Fruit fly (Drosophila melanogaster) whole organism, embryonic: ENCODE results near the gene CG32428.

Experiments
- BEAF-32 ChIP-seq: fragments of 200-800 bp; sonication (Bioruptor generic); optimal IDR thresholded peaks from 3 replicates; lab custom pipeline; 2017; ENCODE audit warnings: missing biosample characterization, missing genetic modification characterization, mild to moderate bottlenecking, moderate library complexity, missing genetic modification reagents
- Bteb2 ChIP-seq: fragments of 200-800 bp; sonication (Bioruptor generic); optimal IDR thresholded peaks from 2 replicates; lab custom pipeline; 2016; ENCODE audit warnings: missing biosample characterization, missing genetic modification characterization
- CG10366 ChIP-seq: fragments of 200-800 bp; sonication (Bioruptor generic); IDR thresholded peaks from 2 replicates; pipeline ENCODE4 v1.3.6; 2022; ENCODE audit warnings: missing biosample characterization, missing genetic modification characterization
- CG11723 ChIP-seq: fragments of 200-800 bp; sonication (Bioruptor generic); optimal IDR thresholded peaks from 2 replicates; lab custom pipeline; 2017; ENCODE audit warnings: missing biosample characterization, mild to moderate bottlenecking, missing genetic modification characterization
- CG12769 ChIP-seq: fragments of 200-800 bp; sonication (Bioruptor generic); optimal IDR thresholded peaks from 2 replicates; lab custom pipeline; 2019; ENCODE audit warnings: missing biosample characterization, mild to moderate bottlenecking, missing genetic modification characterization, moderate library complexity
- CG12942 ChIP-seq: fragments of 200-800 bp; sonication (Bioruptor generic); optimal IDR thresholded peaks from 3 replicates; lab custom pipeline; 2016; ENCODE audit warnings: missing biosample characterization, missing genetic modification characterization
- CG14965 ChIP-seq: fragments of 200-800 bp; sonication (Bioruptor generic); optimal IDR thresholded peaks from 2 replicates; lab custom pipeline; 2016; ENCODE audit warnings: missing biosample characterization, missing genetic modification characterization, borderline replicate concordance
- CG15601 ChIP-seq: fragments of 200-800 bp; sonication (Bioruptor generic); optimal IDR thresholded peaks from 3 replicates; lab custom pipeline; 2019; ENCODE audit warnings: missing biosample characterization, mild to moderate bottlenecking, missing genetic modification characterization, moderate library complexity
- CG17612 ChIP-seq: fragments of 200-800 bp; sonication (Bioruptor generic); IDR thresholded peaks from 2 replicates; pipeline ENCODE4 v1.3.6; 2022; ENCODE audit warnings: missing biosample characterization, missing genetic modification characterization
- CG17802 ChIP-seq: fragments of 200-800 bp; sonication (Bioruptor generic); optimal IDR thresholded peaks from 2 replicates; lab custom pipeline; 2018; ENCODE audit warnings: missing biosample characterization, mild to moderate bottlenecking, missing genetic modification characterization, moderate library complexity
- CG17912 ChIP-seq: fragments of 200-800 bp; sonication (Bioruptor generic); optimal IDR thresholded peaks from 2 replicates; lab custom pipeline; 2018; ENCODE audit warnings: missing biosample characterization, mild to moderate bottlenecking, missing genetic modification characterization
- CG30431 ChIP-seq: fragments of 200-800 bp; sonication (Bioruptor generic); optimal IDR thresholded peaks from 2 replicates; lab custom pipeline; 2017; ENCODE audit warnings: missing biosample characterization, missing genetic modification characterization
- CG31441 ChIP-seq: fragments of 200-800 bp; sonication (Bioruptor generic); IDR thresholded peaks from 2 replicates; pipeline ENCODE4 v1.3.6; 2022; ENCODE audit warnings: missing biosample characterization, missing genetic modification characterization
- CG43689 ChIP-seq: fragments of 200-800 bp; sonication (Bioruptor generic); IDR thresholded peaks from 2 replicates; pipeline ENCODE4 v1.3.6; 2022; ENCODE audit warnings: missing biosample characterization, missing genetic modification characterization
- CG6689 ChIP-seq: fragments of 200-800 bp; sonication (Bioruptor generic); IDR thresholded peaks from 2 replicates; pipeline ENCODE4 v1.3.6; 2022; ENCODE audit warnings: missing biosample characterization, missing genetic modification characterization
- CG7556 ChIP-seq: fragments of 200-800 bp; sonication (Bioruptor generic); optimal IDR thresholded peaks from 2 replicates; lab custom pipeline; 2017; ENCODE audit warnings: missing biosample characterization, mild to moderate bottlenecking, missing genetic modification characterization
- CG8388 ChIP-seq: fragments of 200-800 bp; sonication (Bioruptor generic); optimal IDR thresholded peaks from 2 replicates; lab custom pipeline; 2019; ENCODE audit warnings: missing biosample characterization, mild to moderate bottlenecking, missing genetic modification characterization, moderate library complexity
- CG9797 ChIP-seq: fragments of 200-800 bp; sonication (Bioruptor generic); optimal IDR thresholded peaks from 3 replicates; lab custom pipeline; 2018; ENCODE audit warnings: missing biosample characterization, mild to moderate bottlenecking, missing genetic modification characterization
- Dad ChIP-seq: fragments of 200-800 bp; sonication (Bioruptor generic); optimal IDR thresholded peaks from 3 replicates; lab custom pipeline; 2016; ENCODE audit warnings: missing biosample characterization, missing genetic modification characterization
- Dek ChIP-seq: fragments of 200-800 bp; sonication (Bioruptor generic); optimal IDR thresholded peaks from 3 replicates; lab custom pipeline; 2019; ENCODE audit warnings: missing biosample characterization, mild to moderate bottlenecking, missing genetic modification characterization, moderate library complexity
- Dfd ChIP-seq, 2 experiments: fragments of >200 bp; optimal IDR thresholded peaks; 2 replicates each; lab custom pipeline; 2017; ENCODE audit warnings: missing biosample characterization in 2 of 2, missing genetic modification characterization in 2 of 2
- Jarid2 ChIP-seq: fragments of 200-800 bp; sonication (Bioruptor generic); optimal IDR thresholded peaks from 3 replicates; lab custom pipeline; 2017; ENCODE audit warnings: mild to moderate bottlenecking, missing biosample characterization, missing genetic modification reagents, missing genetic modification characterization
- Lim3 ChIP-seq: fragments of 200-800 bp; sonication (Bioruptor generic); IDR thresholded peaks from 2 replicates; pipeline ENCODE4 v1.3.6; 2022; ENCODE audit warnings: missing biosample characterization, missing genetic modification characterization
- Scr ChIP-seq: fragments of 200-800 bp; sonication (Bioruptor generic); IDR thresholded peaks from 2 replicates; pipeline ENCODE4 v1.3.6; 2022; ENCODE audit warnings: missing biosample characterization, missing genetic modification characterization; ENCODE audit not compliant: partially characterized antibody
- Sry-β ChIP-seq: fragments of 200-800 bp; sonication (Bioruptor generic); optimal IDR thresholded peaks from 2 replicates; lab custom pipeline; 2018; ENCODE audit warnings: missing biosample characterization, mild to moderate bottlenecking, missing genetic modification characterization, moderate library complexity
- Ssrp ChIP-seq: fragments of 200-800 bp; sonication (Bioruptor generic); optimal IDR thresholded peaks from 2 replicates; lab custom pipeline; 2018; ENCODE audit warnings: missing biosample characterization, mild to moderate bottlenecking, missing genetic modification characterization, moderate library complexity
- Tbp ChIP-seq: fragments of >200 bp; optimal IDR thresholded peaks from 2 replicates; lab custom pipeline; 2018; ENCODE audit warnings: missing biosample characterization, missing genetic modification characterization
- Trl ChIP-seq, 3 experiments: fragments of >200 bp in 2 of 3; fragments of 200-800 bp in 1 of 3; sonication (Bioruptor generic) in 1 of 3; optimal IDR thresholded peaks; 2 replicates in 1 of 3; 3 replicates in 2 of 3; lab custom pipeline; 2016 to 2017; ENCODE audit warnings: missing biosample characterization in 1 of 3, missing genetic modification characterization in 1 of 3
- bigmax ChIP-seq: fragments of 200-800 bp; sonication (Bioruptor generic); optimal IDR thresholded peaks from 2 replicates; lab custom pipeline; 2018; ENCODE audit warnings: missing biosample characterization, mild to moderate bottlenecking, missing genetic modification characterization
- bsh ChIP-seq, 2 experiments: fragments of 200-800 bp; sonication (Bioruptor generic); optimal IDR thresholded peaks; 2 replicates each; lab custom pipeline; 2017 to 2018; ENCODE audit warnings: mild to moderate bottlenecking in 2 of 2, missing biosample characterization in 2 of 2, missing genetic modification characterization in 2 of 2, moderate library complexity in 1 of 2
- da ChIP-seq: fragments of 200-800 bp; sonication (Bioruptor generic); optimal IDR thresholded peaks from 2 replicates; lab custom pipeline; 2016; ENCODE audit warnings: missing biosample characterization, missing genetic modification characterization
- disco-r ChIP-seq: fragments of 200-800 bp; sonication (Bioruptor generic); optimal IDR thresholded peaks from 2 replicates; lab custom pipeline; 2016; ENCODE audit warnings: missing biosample characterization, missing genetic modification characterization
- eyg ChIP-seq: fragments of 200-800 bp; sonication (Bioruptor generic); optimal IDR thresholded peaks from 3 replicates; lab custom pipeline; 2016; ENCODE audit warnings: missing biosample characterization, missing genetic modification characterization
- fd102C ChIP-seq: fragments of 200-800 bp; sonication (Bioruptor generic); optimal IDR thresholded peaks from 2 replicates; lab custom pipeline; 2018; ENCODE audit warnings: missing biosample characterization, mild to moderate bottlenecking, missing genetic modification characterization, moderate library complexity
- fd96Cb ChIP-seq: fragments of 200-800 bp; sonication (Bioruptor generic); optimal IDR thresholded peaks from 2 replicates; lab custom pipeline; 2018; ENCODE audit warnings: missing biosample characterization, mild to moderate bottlenecking, missing genetic modification characterization, moderate library complexity
- inv ChIP-seq: fragments of 200-800 bp; sonication (Bioruptor generic); IDR thresholded peaks from 2 replicates; pipeline ENCODE4 v1.3.6; 2022; ENCODE audit warnings: missing biosample characterization, missing genetic modification characterization; ENCODE audit not compliant: partially characterized antibody
- kay ChIP-seq: fragments of 200-800 bp; sonication (Bioruptor generic); optimal IDR thresholded peaks from 2 replicates; lab custom pipeline; 2016; ENCODE audit warnings: missing biosample characterization, missing genetic modification characterization
- lbe ChIP-seq: fragments of 200-800 bp; sonication (Bioruptor generic); optimal IDR thresholded peaks from 2 replicates; lab custom pipeline; 2016; ENCODE audit warnings: missing biosample characterization, mild to moderate bottlenecking, missing genetic modification characterization
- lov ChIP-seq, 2 experiments: fragments of 200-800 bp in 1 of 2; fragments of >200 bp in 1 of 2; sonication (Bioruptor generic) in 1 of 2; IDR thresholded peaks in 1 of 2; optimal IDR thresholded peaks in 1 of 2; 2 replicates in 1 of 2; 3 replicates in 1 of 2; pipeline versions ENCODE4 v1.3.6 to Lab custom; 2017 to 2022; ENCODE audit warnings: missing biosample characterization in 1 of 2, missing genetic modification characterization in 1 of 2
- nau ChIP-seq: fragments of 200-800 bp; sonication (Bioruptor generic); optimal IDR thresholded peaks from 3 replicates; lab custom pipeline; 2017; ENCODE audit warnings: missing biosample characterization, mild to moderate bottlenecking, missing genetic modification characterization, missing genetic modification reagents
- pita ChIP-seq: fragments of 200-800 bp; sonication (Bioruptor generic); optimal IDR thresholded peaks from 2 replicates; lab custom pipeline; 2017; ENCODE audit warnings: missing biosample characterization, mild to moderate bottlenecking, missing genetic modification characterization
- row ChIP-seq: fragments of 200-800 bp; sonication (Bioruptor generic); IDR thresholded peaks from 3 replicates; pipeline ENCODE4 v1.3.6; 2022; ENCODE audit warnings: missing biosample characterization, missing genetic modification characterization
- sr ChIP-seq: fragments of 200-800 bp; sonication (Bioruptor generic); IDR thresholded peaks from 3 replicates; pipeline ENCODE4 v1.3.6; 2022; ENCODE audit warnings: missing biosample characterization, missing genetic modification characterization
- tll ChIP-seq, 2 experiments: fragments of 200-800 bp in 1 of 2; fragments of >200 bp in 1 of 2; sonication (Bioruptor generic) in 1 of 2; optimal IDR thresholded peaks; 2 replicates each; lab custom pipeline; 2017 to 2019; ENCODE audit warnings: missing biosample characterization in 2 of 2, missing genetic modification characterization in 2 of 2, mild to moderate bottlenecking in 1 of 2, moderate library complexity in 1 of 2
- toy ChIP-seq: fragments of 200-800 bp; sonication (Bioruptor generic); IDR thresholded peaks from 2 replicates; pipeline ENCODE4 v1.3.6; 2022; ENCODE audit warnings: missing biosample characterization, missing genetic modification characterization
- tup ChIP-seq: fragments of 200-800 bp; sonication (Bioruptor generic); optimal IDR thresholded peaks from 2 replicates; lab custom pipeline; 2016; ENCODE audit warnings: missing biosample characterization, mild to moderate bottlenecking, missing genetic modification characterization, moderate library complexity

CG32428 gene

DNA sequence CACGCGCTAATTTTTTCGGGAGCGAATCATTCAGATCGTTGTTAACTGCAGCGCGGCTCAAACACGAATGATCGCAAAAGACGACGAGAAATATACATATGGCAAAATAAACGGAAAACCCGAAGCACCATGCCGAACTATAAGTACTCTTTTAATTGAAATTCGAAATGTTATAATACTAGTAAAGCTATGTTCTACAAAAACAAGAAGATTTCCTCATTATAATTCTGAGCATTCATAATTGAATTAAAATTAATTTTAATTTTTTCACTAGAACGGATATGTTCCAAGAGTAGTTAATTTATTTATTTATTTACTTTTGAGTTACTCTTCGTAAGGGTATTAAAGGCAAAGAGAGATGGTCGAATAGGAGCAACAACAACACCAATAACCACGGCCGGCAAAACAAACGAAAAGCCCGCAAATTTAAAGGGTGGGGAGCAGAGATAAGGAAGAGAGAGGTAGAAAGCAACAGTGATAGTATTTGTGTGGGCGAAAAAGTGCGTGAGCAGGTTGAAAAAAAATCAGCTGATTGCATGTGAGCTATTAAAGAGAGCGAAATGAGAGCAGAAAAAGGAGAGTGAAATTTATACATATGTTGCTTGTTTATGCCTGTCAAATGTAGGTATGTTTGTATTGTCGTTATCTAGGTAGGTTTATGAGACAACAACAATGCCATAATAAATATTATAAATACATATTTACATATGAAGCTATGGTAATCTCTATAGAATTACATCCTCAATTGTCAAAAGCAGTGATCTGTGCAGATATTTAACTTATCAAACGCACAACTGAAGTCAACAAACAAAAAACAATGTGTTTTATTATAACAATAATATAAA, 20.1 kb upstream of the CG32428 start (continued):
- no peak for TF ChIP-seq Tbp (GFP tag; lab: Kevin White, UChicago)
- TF ChIP-seq tup (GFP tag; lab: Kevin White, UChicago) = no peak
- TF ChIP-seq CG31441 (GFP tag; lab: Robert Waterston, UW) = peak; percentile 67; the same call in 1 of the 2 replicates
- TF ChIP-seq inv = no peak
- peak; percentile 77 for TF ChIP-seq CG10366 (GFP tag; lab: Robert Waterston, UW)
- peak; percentile 6 for TF ChIP-seq fd102C (GFP tag; lab: Kevin White, UChicago)
- no peak for TF ChIP-seq pita
- no peak for TF ChIP-seq tll (GFP tag; optimal IDR thresholded peaks at IDR 0.05; lab: Kevin White, UChicago)
- TF ChIP-seq CG14965 (GFP tag; lab: Kevin White, UChicago) = no peak
- TF ChIP-seq eyg (GFP tag; lab: Kevin White, UChicago) = peak; percentile 39
- TF ChIP-seq disco-r (GFP tag; lab: Kevin White, UChicago) = no peak
- TF ChIP-seq CG43689 (GFP tag; lab: Robert Waterston, UW) = peak; percentile 59
- no peak for TF ChIP-seq CG11723 (GFP tag; lab: Kevin White, UChicago)
- TF ChIP-seq row = peak; percentile 91
- TF ChIP-seq toy (GFP tag; lab: Robert Waterston, UW) = 0 out of 2 replicates have a peak, but pooled peaks have one; percentile 33
- TF ChIP-seq CG6689 (GFP tag; lab: Robert Waterston, UW) = peak; percentile 81
- TF ChIP-seq Jarid2 = peak; percentile 64
- no peak for TF ChIP-seq lov (optimal IDR thresholded peaks at IDR 0.05; lab: Kevin White, UChicago)
- TF ChIP-seq lov (GFP tag; IDR thresholded peaks at IDR 0.05; lab: Robert Waterston, UW) = no peak; the same call in 2 of the 3 replicates
- peak; percentile 88 for TF ChIP-seq lbe (GFP tag; lab: Kevin White, UChicago)
- TF ChIP-seq Scr (GFP tag; lab: Robert Waterston, UW) = no peak
- TF ChIP-seq BEAF-32 (GFP tag; lab: Kevin White, UChicago) = no peak
- no peak for TF ChIP-seq CG17912 (GFP tag; lab: Kevin White, UChicago)
- TF ChIP-seq Trl (optimal IDR thresholded peaks at IDR 0.05; lab: Kevin White, UChicago) = peak; percentile 56 to 84
- no peak for TF ChIP-seq Trl (GFP tag; optimal IDR thresholded peaks at IDR 0.05; lab: Kevin White, UChicago)
- TF ChIP-seq fd96Cb (tag; lab: Kevin White, UChicago) = peak; percentile 73
- peak; percentile 32 to 57 for TF ChIP-seq bsh (GFP tag; optimal IDR thresholded peaks at IDR 0.05; lab: Kevin White, UChicago)
- peak; percentile 45 for TF ChIP-seq CG12942 (GFP tag; lab: Kevin White, UChicago)
- TF ChIP-seq bigmax (GFP tag; lab: Kevin White, UChicago) = no peak
- no peak for TF ChIP-seq Sry-β (GFP tag; lab: Kevin White, UChicago)
- TF ChIP-seq sr (GFP tag; lab: Robert Waterston, UW) = peak; percentile 96
- peak; percentile 56 for TF ChIP-seq Ssrp (tag; lab: Kevin White, UChicago)
- no peak for TF ChIP-seq CG30431
- no peak for TF ChIP-seq CG17612
- no peak for TF ChIP-seq kay (GFP tag; lab: Kevin White, UChicago)
- TF ChIP-seq CG12769 = peak; percentile 29
- TF ChIP-seq CG17802 = no peak
- TF ChIP-seq Lim3 (GFP tag; lab: Robert Waterston, UW) = no peak; the same call in 1 of the 2 replicates
- peak; percentile 60 for TF ChIP-seq Bteb2 (GFP tag; lab: Kevin White, UChicago)
- TF ChIP-seq nau (GFP tag; lab: Kevin White, UChicago) = peak; percentile 53
- peak; percentile 78 for TF ChIP-seq Dek (tag; lab: Kevin White, UChicago)
- TF ChIP-seq CG7556 (GFP tag; lab: Kevin White, UChicago) = peak; percentile 82
- TF ChIP-seq Dad (GFP tag; lab: Kevin White, UChicago) = peak; percentile 21
- peak; percentile 42 for TF ChIP-seq CG15601 (tag; lab: Kevin White, UChicago)
- TF ChIP-seq da (GFP tag; lab: Kevin White, UChicago) = no peak
- TF ChIP-seq CG9797 (GFP tag; lab: Kevin White, UChicago) = no peak
- TF ChIP-seq CG8388 = peak; percentile 71
- TF ChIP-seq Dfd (GFP tag; optimal IDR thresholded peaks at IDR 0.05; lab: Kevin White, UChicago) = no peak
